Worm (Caenorhabditis elegans): ENCODE measurements around the gene Y54E2A.4.

DNA sequence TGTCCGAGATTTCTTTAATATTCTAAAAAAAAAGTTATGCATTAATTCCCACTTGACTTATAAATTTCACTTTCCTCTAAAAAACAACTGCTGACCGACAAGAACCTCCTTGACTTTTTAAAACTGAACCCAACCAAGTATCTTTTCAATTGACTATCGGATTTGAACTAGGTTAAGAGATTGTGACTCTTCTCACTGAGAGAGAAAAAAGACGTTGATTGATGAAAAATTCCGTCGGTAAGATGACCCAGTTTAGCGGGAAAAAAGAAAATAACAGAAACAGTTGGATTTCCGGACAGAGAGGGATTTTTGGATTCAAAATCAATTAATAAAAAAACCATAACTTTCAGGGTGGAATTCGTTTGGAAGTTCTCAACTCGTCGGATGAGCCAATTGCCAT, 47.9 kb upstream of the Y54E2A.4 start:
- TF ChIP-seq him-1 (tag; optimal IDR thresholded peaks at IDR 0.05) (no peak), W03F9.2 (tag; optimal IDR thresholded peaks at IDR 0.05) (no peak), dao-5 (tag; optimal IDR thresholded peaks at IDR 0.05) (no peak)

All from whole organism, L4/young adult.